Worm (Caenorhabditis elegans) whole organism, L3 larva: ENCODE results near the gene T24C4.5.

Experiments used
- ZK546.5 ChIP-seq: sonication (generic microtip); optimal IDR thresholded peaks from 2 replicates; lab custom pipeline; 2017; ENCODE audit warnings: missing biosample characterization, missing genetic modification characterization
- ama-1 ChIP-seq: fragments of 150-350 bp; optimal IDR thresholded peaks from 2 replicates; lab custom pipeline; 2018
- ceh-82 ChIP-seq: fragments of 150-350 bp; optimal IDR thresholded peaks from 2 replicates; lab custom pipeline; 2014; ENCODE audit warnings: missing biosample characterization, missing genetic modification characterization
- elt-2 ChIP-seq: sonication (generic microtip); optimal IDR thresholded peaks from 2 replicates; lab custom pipeline; 2016; ENCODE audit warnings: missing genetic modification reagents, mild to moderate bottlenecking, missing genetic modification characterization, missing compliant biosample characterization
- mdl-1 ChIP-seq: fragments of 150-350 bp; optimal IDR thresholded peaks from 2 replicates; lab custom pipeline; 2014; ENCODE audit warnings: missing biosample characterization, missing genetic modification characterization
- nfya-1 ChIP-seq: sonication (generic microtip); optimal IDR thresholded peaks from 2 replicates; lab custom pipeline; 2017; ENCODE audit warnings: missing genetic modification characterization, mild to moderate bottlenecking, missing compliant biosample characterization, antibody characterized with exemption, moderate library complexity; ENCODE audit not compliant: insufficient read depth
- nhr-11 ChIP-seq: fragments of 150-350 bp; optimal IDR thresholded peaks from 2 replicates; lab custom pipeline; 2014; ENCODE audit warnings: missing biosample characterization, missing genetic modification characterization
- nhr-12 ChIP-seq: fragments of 150-350 bp; optimal IDR thresholded peaks from 2 replicates; lab custom pipeline; 2014; ENCODE audit warnings: missing biosample characterization, missing genetic modification characterization
- nhr-23 ChIP-seq: fragments of 150-350 bp; optimal IDR thresholded peaks from 2 replicates; lab custom pipeline; 2014; ENCODE audit warnings: missing biosample characterization, missing genetic modification reagents, missing genetic modification characterization
- nhr-237 ChIP-seq: fragments of 150-350 bp; optimal IDR thresholded peaks from 2 replicates; lab custom pipeline; 2014; ENCODE audit warnings: missing biosample characterization, missing genetic modification characterization
- skn-1 ChIP-seq: fragments of 150-350 bp; optimal IDR thresholded peaks from 2 replicates; lab custom pipeline; 2014; ENCODE audit warnings: missing biosample characterization, missing genetic modification characterization

- no peak for TF ChIP-seq nfya-1 (tag; lab: Kevin White, UChicago)
- no peak for TF ChIP-seq nhr-23
- no peak for TF ChIP-seq nhr-11
- no peak for TF ChIP-seq ZK546.5
- TF ChIP-seq mdl-1 (tag; lab: Kevin White, UChicago), result no peak
- no peak for TF ChIP-seq nhr-237 (tag; lab: Kevin White, UChicago)
- TF ChIP-seq elt-2 (tag; lab: Kevin White, UChicago), result no peak
- no peak for TF ChIP-seq ceh-82 (tag; lab: Kevin White, UChicago)
- no peak for TF ChIP-seq ama-1
- no peak for TF ChIP-seq nhr-12
- no peak for TF ChIP-seq skn-1 (tag; lab: Kevin White, UChicago)
These were observed 21.6 kb upstream of the T24C4.5 start, which contains the start of gene sucl-2 for ce11 chrIII:901148-901547.
